Worm (Caenorhabditis elegans) whole organism, young adult: ENCODE data around the gene Y38E10A.34.

Experiments used
- B0261.1 ChIP-seq: sonication (generic microtip); optimal IDR thresholded peaks from 2 replicates; lab custom pipeline; 2016; ENCODE audit warnings: mild to moderate bottlenecking, missing genetic modification characterization, moderate library complexity, missing compliant biosample characterization
- F37B4.10 ChIP-seq: fragments of 200-800 bp; sonication (Bioruptor generic); IDR thresholded peaks from 2 replicates; pipeline ENCODE4 v1.3.6; 2022; ENCODE audit warnings: missing genetic modification characterization, missing compliant biosample characterization
- T07F8.4 ChIP-seq: sonication (generic microtip); optimal IDR thresholded peaks from 2 replicates; lab custom pipeline; 2016; ENCODE audit warnings: mild to moderate bottlenecking, missing genetic modification characterization, moderate library complexity, missing compliant biosample characterization
- attf-6 ChIP-seq: fragments of 200-800 bp; sonication (Bioruptor generic); IDR thresholded peaks from 2 replicates; pipeline ENCODE4 v1.3.6; 2022; ENCODE audit warnings: missing genetic modification reagents, missing genetic modification characterization, missing compliant biosample characterization
- dpl-1 ChIP-seq: fragments of 150-350 bp; optimal IDR thresholded peaks from 2 replicates; lab custom pipeline; 2014; ENCODE audit warnings: missing biosample characterization, missing genetic modification reagents, missing genetic modification characterization
- hmg-1.2 ChIP-seq: fragments of 200-800 bp; sonication (Bioruptor generic); IDR thresholded peaks from 2 replicates; pipeline ENCODE4 v1.3.6; 2022; ENCODE audit warnings: missing genetic modification reagents, missing genetic modification characterization, missing compliant biosample characterization
- lin-35 ChIP-seq, 3 experiments: fragments of 150-350 bp in 2 of 3; sonication (generic microtip) in 1 of 3; optimal IDR thresholded peaks; 2 replicates each; lab custom pipeline; 2014 to 2018; ENCODE audit warnings: missing biosample characterization in 3 of 3, missing genetic modification characterization in 3 of 3, missing genetic modification reagents in 3 of 3
- lsy-27 ChIP-seq: sonication (generic microtip); optimal IDR thresholded peaks from 2 replicates; lab custom pipeline; 2017; ENCODE audit warnings: missing genetic modification characterization, mild to moderate bottlenecking, missing compliant biosample characterization, antibody characterized with exemption, missing genotype, borderline replicate concordance; ENCODE audit not compliant: insufficient read depth
- madf-6 ChIP-seq: fragments of 200-800 bp; sonication (Bioruptor generic); IDR thresholded peaks from 2 replicates; pipeline ENCODE4 v1.3.6; 2022; ENCODE audit warnings: missing genetic modification reagents, missing genetic modification characterization, missing compliant biosample characterization
- snpc-4 ChIP-seq, 5 experiments: fragments of 150-350 bp in 1 of 5; sonication (generic microtip) in 4 of 5; optimal IDR thresholded peaks; 2 replicates each; lab custom pipeline; 2014 to 2018; ENCODE audit warnings: missing genetic modification characterization in 5 of 5, missing biosample characterization in 3 of 5, antibody characterized with exemption in 2 of 5, mild to moderate bottlenecking in 2 of 5, missing compliant biosample characterization in 2 of 5, missing genotype in 2 of 5, moderate library complexity in 2 of 5, missing genetic modification reagents in 1 of 5
- unc-62 ChIP-seq: fragments of 150-350 bp; optimal IDR thresholded peaks from 2 replicates; lab custom pipeline; 2014; ENCODE audit warnings: missing biosample characterization, missing genetic modification reagents, missing genetic modification characterization
- ztf-26 ChIP-seq: sonication (generic microtip); optimal IDR thresholded peaks from 2 replicates; lab custom pipeline; 2017; ENCODE audit warnings: missing genetic modification characterization, missing compliant biosample characterization

DNA sequence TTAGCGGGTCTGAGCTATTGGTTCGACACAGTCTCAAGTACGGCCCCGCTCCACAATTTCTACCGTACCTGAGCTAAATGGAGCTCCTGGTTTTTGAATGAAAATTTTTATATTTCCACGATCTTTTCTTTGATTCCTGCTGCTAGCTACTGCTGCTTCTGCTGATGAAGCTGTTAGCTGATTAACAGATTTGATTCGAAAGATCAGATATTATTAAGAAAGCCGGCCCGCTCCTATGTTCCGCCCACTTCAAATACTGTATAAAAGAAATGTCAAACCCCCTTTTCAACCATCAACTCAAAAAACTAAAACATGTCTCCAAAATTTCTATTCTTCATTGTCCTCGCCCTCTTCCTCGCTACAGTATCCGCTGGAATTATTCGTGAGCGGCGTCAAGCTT is 13.4 kb upstream of the Y38E10A.34 start, which contains the start of gene nspe-3:
- no peak for TF ChIP-seq unc-62 (GFP tag; lab: Kevin White, UChicago)
- no peak for TF ChIP-seq B0261.1 (tag; lab: Kevin White, UChicago)
- TF ChIP-seq attf-6 (GFP tag; lab: Robert Waterston, UW), result no peak
- TF ChIP-seq T07F8.4, result no peak
- no peak for TF ChIP-seq madf-6 (GFP tag; lab: Robert Waterston, UW)
- no peak for TF ChIP-seq F37B4.10 (GFP tag; lab: Robert Waterston, UW)
- TF ChIP-seq ztf-26 (tag; lab: Kevin White, UChicago), result no peak
- TF ChIP-seq hmg-1.2, result no peak
- no peak for TF ChIP-seq lsy-27 (tag; lab: Kevin White, UChicago)
- TF ChIP-seq lin-35 (GFP tag; optimal IDR thresholded peaks at IDR 0.05; lab: Kevin White, UChicago), result no peak
- no peak for TF ChIP-seq dpl-1 (GFP tag; lab: Kevin White, UChicago)
- TF ChIP-seq snpc-4 (GFP tag; optimal IDR thresholded peaks at IDR 0.05; lab: Kevin White, UChicago), result no peak
- TF ChIP-seq snpc-4 (tag; optimal IDR thresholded peaks at IDR 0.05; lab: Kevin White, UChicago), result no peak
